Worm (Caenorhabditis elegans) whole organism, L4 larva: ENCODE results near the gene F37B12.3.
A peak's percentile ranks its signal among the peaks of the same experiment; 100 is the strongest.

Experiments used
- D1046.2 ChIP-seq: fragments of 200-800 bp; sonication (Bioruptor generic); IDR thresholded peaks from 2 replicates; pipeline ENCODE4 v1.3.6; 2022; ENCODE audit warnings: missing genetic modification characterization, missing compliant biosample characterization
- F10B5.3 ChIP-seq: sonication (generic microtip); optimal IDR thresholded peaks from 2 replicates; lab custom pipeline; 2016; ENCODE audit warnings: mild to moderate bottlenecking, missing genetic modification characterization, missing compliant biosample characterization
- F26F4.8 ChIP-seq: fragments of 200-800 bp; sonication (Bioruptor generic); conservative IDR thresholded peaks from 2 replicates; pipeline ENCODE4 v1.3.6; 2022; ENCODE audit warnings: missing genetic modification characterization, missing compliant biosample characterization
- F37D6.2 ChIP-seq: sonication (generic microtip); optimal IDR thresholded peaks from 2 replicates; lab custom pipeline; 2016; ENCODE audit warnings: mild to moderate bottlenecking, missing genetic modification characterization, missing compliant biosample characterization
- R02D3.7 ChIP-seq: fragments of 150-350 bp; sonication (generic microtip); optimal IDR thresholded peaks from 3 replicates; lab custom pipeline; 2014; ENCODE audit warnings: missing biosample characterization, missing genetic modification characterization
- Y105C5A.15 ChIP-seq: fragments of 200-800 bp; sonication (Bioruptor generic); IDR thresholded peaks from 2 replicates; pipeline ENCODE4 v1.3.6; 2022; ENCODE audit warnings: missing genetic modification characterization, missing compliant biosample characterization
- ZK337.2 ChIP-seq: fragments of 200-800 bp; sonication (Bioruptor generic); IDR thresholded peaks from 2 replicates; pipeline ENCODE4 v1.3.6; 2022; ENCODE audit warnings: missing genetic modification reagents, missing genetic modification characterization, missing compliant biosample characterization
- ZK546.5 ChIP-seq, 2 experiments: sonication (generic microtip); optimal IDR thresholded peaks; 2 replicates each; lab custom pipeline; 2017; ENCODE audit warnings: missing biosample characterization in 2 of 2, missing genetic modification characterization in 2 of 2
- aha-1 ChIP-seq: fragments of 150-350 bp; peaks from one replicate; lab custom pipeline; 2014; ENCODE audit warnings: missing biosample characterization, missing genetic modification characterization
- ama-1 ChIP-seq: fragments of 150-350 bp; optimal IDR thresholded peaks from 2 replicates; lab custom pipeline; 2014; ENCODE audit warnings: inconsistent platforms, mixed read lengths
- arid-1 ChIP-seq: fragments of 200-800 bp; sonication (Bioruptor generic); conservative IDR thresholded peaks from 2 replicates; pipeline ENCODE4 v1.3.6; 2022; ENCODE audit warnings: missing genetic modification reagents, missing genetic modification characterization, missing compliant biosample characterization
- attf-4 ChIP-seq: sonication (generic microtip); optimal IDR thresholded peaks from 3 replicates; lab custom pipeline; 2017; ENCODE audit warnings: missing biosample characterization, missing genetic modification characterization
- ceh-20 ChIP-seq: fragments of 200-800 bp; sonication (Bioruptor generic); IDR thresholded peaks from 2 replicates; pipeline ENCODE4 v1.3.6; 2022; ENCODE audit warnings: missing genetic modification reagents, missing genetic modification characterization, missing compliant biosample characterization
- ceh-28 ChIP-seq: fragments of 150-350 bp; optimal IDR thresholded peaks from 2 replicates; lab custom pipeline; 2014; ENCODE audit warnings: missing biosample characterization, missing genetic modification reagents, missing genetic modification characterization
- ces-1 ChIP-seq: fragments of 150-350 bp; sonication (generic microtip); optimal IDR thresholded peaks from 4 replicates; lab custom pipeline; 2014; ENCODE audit warnings: missing biosample characterization, missing genetic modification reagents, missing genetic modification characterization
- cey-2 ChIP-seq: sonication (generic microtip); optimal IDR thresholded peaks from 3 replicates; lab custom pipeline; 2017; ENCODE audit warnings: missing genetic modification characterization, mild to moderate bottlenecking, missing compliant biosample characterization, antibody characterized with exemption, borderline replicate concordance; ENCODE audit not compliant: insufficient read depth
- daf-19 ChIP-seq: fragments of 200-800 bp; sonication (Bioruptor generic); conservative IDR thresholded peaks from 2 replicates; pipeline ENCODE4 v1.3.6; 2022; ENCODE audit warnings: missing genetic modification characterization, missing compliant biosample characterization
- daf-8 ChIP-seq: fragments of 200-800 bp; sonication (Bioruptor generic); IDR thresholded peaks from 2 replicates; pipeline ENCODE4 v1.3.6; 2022; ENCODE audit warnings: missing genetic modification characterization, missing compliant biosample characterization
- dve-1 ChIP-seq: sonication (generic microtip); optimal IDR thresholded peaks from 2 replicates; lab custom pipeline; 2017; ENCODE audit warnings: antibody characterized with exemption, mild to moderate bottlenecking, missing genetic modification characterization, missing compliant biosample characterization; ENCODE audit not compliant: insufficient read depth
- egl-27 ChIP-seq: sonication (generic microtip); optimal IDR thresholded peaks from 3 replicates; lab custom pipeline; 2017; ENCODE audit warnings: missing biosample characterization, missing genetic modification reagents, missing genetic modification characterization
- egl-43 ChIP-seq: fragments of 200-800 bp; sonication (Bioruptor generic); IDR thresholded peaks from 2 replicates; pipeline ENCODE4 v1.3.6; 2022; ENCODE audit warnings: missing genetic modification reagents, missing genetic modification characterization, missing compliant biosample characterization
- fkh-10 ChIP-seq: fragments of 150-350 bp; optimal IDR thresholded peaks from 2 replicates; lab custom pipeline; 2014; ENCODE audit warnings: missing biosample characterization, missing genetic modification reagents, missing genetic modification characterization
- fos-1 ChIP-seq: fragments of 150-350 bp; optimal IDR thresholded peaks from 2 replicates; lab custom pipeline; 2014; ENCODE audit warnings: missing biosample characterization, missing genetic modification characterization
- gei-8 ChIP-seq: fragments of 200-800 bp; sonication (Bioruptor generic); optimal IDR thresholded peaks from 2 replicates; lab custom pipeline; 2018; ENCODE audit warnings: mild to moderate bottlenecking, missing genetic modification characterization, missing compliant biosample characterization
- hlh-30 ChIP-seq: sonication (generic microtip); optimal IDR thresholded peaks from 2 replicates; lab custom pipeline; 2017; ENCODE audit warnings: antibody characterized with exemption, mild to moderate bottlenecking, missing genetic modification characterization, missing compliant biosample characterization; ENCODE audit not compliant: insufficient read depth
- lim-7 ChIP-seq: fragments of 200-800 bp; sonication (Bioruptor generic); IDR thresholded peaks from 2 replicates; pipeline ENCODE4 v1.3.6; 2022; ENCODE audit warnings: missing genetic modification characterization, missing compliant biosample characterization
- lir-3 ChIP-seq: sonication (generic microtip); optimal IDR thresholded peaks from 2 replicates; lab custom pipeline; 2016; ENCODE audit warnings: mild to moderate bottlenecking, missing genetic modification characterization, missing compliant biosample characterization
- lsy-2 ChIP-seq, 2 experiments: fragments of 150-350 bp in 1 of 2; sonication (generic microtip) in 1 of 2; optimal IDR thresholded peaks; 2 replicates each; lab custom pipeline; 2014 to 2017; ENCODE audit warnings: missing biosample characterization in 2 of 2, missing genetic modification characterization in 2 of 2
- madf-9 ChIP-seq: fragments of 200-800 bp; sonication (Bioruptor generic); conservative IDR thresholded peaks from 2 replicates; pipeline ENCODE4 v1.3.6; 2022; ENCODE audit warnings: missing genetic modification reagents, missing genetic modification characterization, missing compliant biosample characterization
- mdl-1 ChIP-seq, 2 experiments: fragments of 150-350 bp in 1 of 2; sonication (generic microtip) in 1 of 2; optimal IDR thresholded peaks; 2 replicates each; lab custom pipeline; 2014 to 2017; ENCODE audit warnings: missing biosample characterization in 2 of 2, missing genetic modification characterization in 2 of 2
- mdt-29 ChIP-seq: fragments of 200-800 bp; sonication (Bioruptor generic); IDR thresholded peaks from 2 replicates; pipeline ENCODE4 v1.3.6; 2022; ENCODE audit warnings: missing genetic modification reagents, missing genetic modification characterization, missing compliant biosample characterization
- mes-2 ChIP-seq: sonication (generic microtip); optimal IDR thresholded peaks from 2 replicates; lab custom pipeline; 2016; ENCODE audit warnings: missing genotype, mild to moderate bottlenecking, missing genetic modification characterization, missing compliant biosample characterization; ENCODE audit not compliant: poor library complexity, severe bottlenecking
- mxl-2 ChIP-seq: fragments of 200-800 bp; sonication (Bioruptor generic); conservative IDR thresholded peaks from 2 replicates; pipeline ENCODE4 v1.3.6; 2022; ENCODE audit warnings: missing genetic modification reagents, missing genetic modification characterization, missing compliant biosample characterization
- nhr-237 ChIP-seq: sonication (generic microtip); optimal IDR thresholded peaks from 2 replicates; lab custom pipeline; 2017; ENCODE audit warnings: missing biosample characterization, missing genetic modification characterization
- nhr-25 ChIP-seq: sonication (generic microtip); optimal IDR thresholded peaks from 2 replicates; lab custom pipeline; 2017; ENCODE audit warnings: missing genetic modification characterization, mild to moderate bottlenecking, missing compliant biosample characterization, antibody characterized with exemption, moderate library complexity, borderline replicate concordance; ENCODE audit not compliant: insufficient read depth
- nhr-42 ChIP-seq: fragments of 200-800 bp; sonication (Bioruptor generic); IDR thresholded peaks from 2 replicates; pipeline ENCODE4 v1.3.6; 2022; ENCODE audit warnings: missing genetic modification characterization, missing compliant biosample characterization
- nhr-48 ChIP-seq: sonication (generic microtip); optimal IDR thresholded peaks from 2 replicates; lab custom pipeline; 2016; ENCODE audit warnings: mild to moderate bottlenecking, missing genetic modification characterization, missing compliant biosample characterization
- nhr-6 ChIP-seq: fragments of 150-350 bp; optimal IDR thresholded peaks from 2 replicates; lab custom pipeline; 2014; ENCODE audit warnings: missing biosample characterization, missing genetic modification characterization
- nhr-76 ChIP-seq: fragments of 150-350 bp; optimal IDR thresholded peaks from 2 replicates; lab custom pipeline; 2014; ENCODE audit warnings: missing biosample characterization, missing genetic modification characterization
- pqm-1 ChIP-seq: sonication (generic microtip); optimal IDR thresholded peaks from 2 replicates; lab custom pipeline; 2017; ENCODE audit warnings: missing biosample characterization, missing genetic modification characterization
- saeg-2 ChIP-seq: fragments of 200-800 bp; sonication (Bioruptor generic); IDR thresholded peaks from 2 replicates; pipeline ENCODE4 v1.3.6; 2022; ENCODE audit warnings: missing genetic modification reagents, missing genetic modification characterization, missing compliant biosample characterization
- sdz-12 ChIP-seq: fragments of 200-800 bp; sonication (Bioruptor generic); optimal IDR thresholded peaks from 2 replicates; lab custom pipeline; 2018; ENCODE audit warnings: mild to moderate bottlenecking, missing genetic modification characterization, missing compliant biosample characterization
- spr-1 ChIP-seq: sonication (generic microtip); optimal IDR thresholded peaks from 2 replicates; lab custom pipeline; 2016; ENCODE audit warnings: mild to moderate bottlenecking, missing genetic modification characterization, missing compliant biosample characterization
- tag-97 ChIP-seq: fragments of 200-800 bp; sonication (Bioruptor generic); IDR thresholded peaks from 2 replicates; pipeline ENCODE4 v1.3.6; 2022; ENCODE audit warnings: missing genetic modification characterization, missing compliant biosample characterization
- unc-130 ChIP-seq: sonication (generic microtip); optimal IDR thresholded peaks from 2 replicates; lab custom pipeline; 2016; ENCODE audit warnings: missing genetic modification reagents, missing genetic modification characterization, missing compliant biosample characterization
- unc-39 ChIP-seq: sonication (generic microtip); optimal IDR thresholded peaks from 2 replicates; lab custom pipeline; 2017; ENCODE audit warnings: missing biosample characterization, missing genetic modification characterization
- unc-62 ChIP-seq, 3 experiments: fragments of 150-350 bp in 1 of 3; sonication (generic microtip); optimal IDR thresholded peaks in 2 of 3; peaks in 1 of 3; 1 replicate in 1 of 3; 2 replicates in 2 of 3; lab custom pipeline; 2014 to 2017; ENCODE audit warnings: missing biosample characterization in 3 of 3, missing genetic modification characterization in 3 of 3, missing genetic modification reagents in 3 of 3, missing genotype in 1 of 3
- vab-7 ChIP-seq: fragments of 200-800 bp; sonication (Bioruptor generic); IDR thresholded peaks from 2 replicates; pipeline ENCODE4 v1.3.6; 2022; ENCODE audit warnings: missing genetic modification reagents, missing genetic modification characterization, missing compliant biosample characterization
- zag-1 ChIP-seq: fragments of 150-350 bp; optimal IDR thresholded peaks from 2 replicates; lab custom pipeline; 2014; ENCODE audit warnings: missing biosample characterization, missing genetic modification characterization
- ztf-11 ChIP-seq: fragments of 150-350 bp; optimal IDR thresholded peaks from 2 replicates; lab custom pipeline; 2014; ENCODE audit warnings: missing biosample characterization, missing genetic modification characterization
- ztf-7 ChIP-seq: fragments of 150-350 bp; optimal IDR thresholded peaks from 2 replicates; lab custom pipeline; 2014; ENCODE audit warnings: missing biosample characterization, missing genetic modification characterization

F37B12.3 gene

ce11 chrII:9054604-9055003 lies 13.4 kb upstream of the F37B12.3 start, which contains the start of gene chmp-7 (continued):
- TF ChIP-seq madf-9 = no peak
- no peak for TF ChIP-seq mdl-1 (tag; optimal IDR thresholded peaks at IDR 0.05; lab: Kevin White, UChicago)
- TF ChIP-seq ceh-20 (GFP tag; lab: Robert Waterston, UW) = peak; percentile 65; the same call in 1 of the 2 replicates
- no peak for TF ChIP-seq ztf-7 (tag; lab: Kevin White, UChicago)
- TF ChIP-seq hlh-30 (tag; lab: Kevin White, UChicago) = peak; percentile 77
- TF ChIP-seq fkh-10 (GFP tag; lab: Kevin White, UChicago) = peak; percentile 76
- no peak for TF ChIP-seq sdz-12 (GFP tag; lab: Kevin White, UChicago)
- peak; percentile 2 for TF ChIP-seq nhr-48 (tag; lab: Kevin White, UChicago)
- TF ChIP-seq daf-19 (GFP tag; lab: Robert Waterston, UW) = no peak
- TF ChIP-seq ces-1 = no peak
- TF ChIP-seq unc-130 (GFP tag; lab: Kevin White, UChicago) = peak; percentile 75
- no peak for TF ChIP-seq mxl-2
- no peak for TF ChIP-seq attf-4
- peak; percentile 37 for TF ChIP-seq spr-1 (tag; lab: Kevin White, UChicago)
- no peak for TF ChIP-seq lim-7 (GFP tag; lab: Robert Waterston, UW)
- TF ChIP-seq ZK337.2 (GFP tag; lab: Robert Waterston, UW) = no peak
- TF ChIP-seq F37D6.2 = peak; percentile 46
- no peak for TF ChIP-seq mdt-29 (GFP tag; lab: Robert Waterston, UW)
- peak; percentile 62 to 91 for TF ChIP-seq lsy-2 (tag; optimal IDR thresholded peaks at IDR 0.05; lab: Kevin White, UChicago)
- TF ChIP-seq ZK546.5 (tag; optimal IDR thresholded peaks at IDR 0.05; lab: Kevin White, UChicago) = no peak
- no peak for TF ChIP-seq unc-39
- TF ChIP-seq ceh-28 (tag; lab: Kevin White, UChicago) = no peak
- no peak for TF ChIP-seq egl-43 (GFP tag; lab: Robert Waterston, UW)
- peak; percentile 17 for TF ChIP-seq pqm-1 (tag; lab: Kevin White, UChicago)
- no peak for TF ChIP-seq nhr-237 (tag; lab: Kevin White, UChicago)
- TF ChIP-seq ztf-11 (tag; lab: Kevin White, UChicago) = no peak
- TF ChIP-seq dve-1 (tag; lab: Kevin White, UChicago) = no peak
- no peak for TF ChIP-seq F10B5.3 (tag; lab: Kevin White, UChicago)
- TF ChIP-seq R02D3.7 (tag; lab: Kevin White, UChicago) = no peak
- 0 out of 2 replicates have a peak, but pooled peaks have one; percentile 15 for TF ChIP-seq Y105C5A.15 (GFP tag; lab: Robert Waterston, UW)
- TF ChIP-seq vab-7 (GFP tag; lab: Robert Waterston, UW) = no peak; the same call in 1 of the 2 replicates
- TF ChIP-seq gei-8 = no peak
- TF ChIP-seq egl-27 (tag; lab: Kevin White, UChicago) = no peak
- no peak for TF ChIP-seq fos-1 (tag; lab: Kevin White, UChicago)
- no peak for TF ChIP-seq nhr-76 (tag; lab: Kevin White, UChicago)
- TF ChIP-seq tag-97 (GFP tag; lab: Robert Waterston, UW) = no peak
- no peak for TF ChIP-seq daf-8
- no peak for TF ChIP-seq cey-2 (tag; lab: Kevin White, UChicago)
- peak; percentile 80 for TF ChIP-seq nhr-6 (tag; lab: Kevin White, UChicago)
- TF ChIP-seq lir-3 (tag; lab: Kevin White, UChicago) = no peak
- TF ChIP-seq saeg-2 = no peak
- no peak for TF ChIP-seq D1046.2
- TF ChIP-seq zag-1 = no peak
- TF ChIP-seq mes-2 = peak; percentile 92
- peak; percentile 71 for TF ChIP-seq ama-1 (lab: Kevin White, UChicago)
- peak; percentile 93 for TF ChIP-seq aha-1 (tag; lab: Kevin White, UChicago)
- TF ChIP-seq F26F4.8 (GFP tag; lab: Robert Waterston, UW) = no peak
- 0 out of 2 replicates have a peak, but pooled peaks have one; percentile 31 for TF ChIP-seq arid-1 (GFP tag; lab: Robert Waterston, UW)
- peak; percentile 64; the same call in 1 of the 2 replicates for TF ChIP-seq nhr-42 (GFP tag; lab: Robert Waterston, UW)
- peak; percentile 57 for TF ChIP-seq nhr-25 (tag; lab: Kevin White, UChicago)
- no peak for TF ChIP-seq unc-62 (GFP tag; optimal IDR thresholded peaks at IDR 0.05 in 1 of 2; lab: Kevin White, UChicago)
- TF ChIP-seq unc-62 (tag; optimal IDR thresholded peaks at IDR 0.05; lab: Kevin White, UChicago) = no peak
